Worm (Caenorhabditis elegans): ENCODE measurements around the gene fbxa-96.

- TF ChIP-seq sea-1 (GFP tag; conservative IDR thresholded peaks at IDR 0.05) (no peak), flt-1 (GFP tag; IDR thresholded peaks at IDR 0.05) (no peak), ama-1 (optimal IDR thresholded peaks at IDR 0.05) (no peak), ceh-36 (tag; optimal IDR thresholded peaks at IDR 0.05) (no peak), ceh-13 (GFP tag; optimal IDR thresholded peaks at IDR 0.05) (no peak), aly-1 (tag; optimal IDR thresholded peaks at IDR 0.05) (no peak), hmbx-1 (tag; optimal IDR thresholded peaks at IDR 0.05) (no peak), hmg-4 (GFP tag; optimal IDR thresholded peaks at IDR 0.05) (no peak), tbx-11 (GFP tag; IDR thresholded peaks at IDR 0.05) (no peak), ets-7 (tag; optimal IDR thresholded peaks at IDR 0.05) (no peak), hnd-1 (tag; optimal IDR thresholded peaks at IDR 0.05) (no peak), tbx-37 (GFP tag; conservative IDR thresholded peaks at IDR 0.05) (no peak), scrt-1 (GFP tag; IDR thresholded peaks at IDR 0.05) (no peak)
Observed at ce11 chrX:15103481-15103880, 43.3 kb upstream of the fbxa-96 start.

All from whole organism, early embryonic.